Worm (Caenorhabditis elegans): ENCODE data around the gene rnf-121.

DNA sequence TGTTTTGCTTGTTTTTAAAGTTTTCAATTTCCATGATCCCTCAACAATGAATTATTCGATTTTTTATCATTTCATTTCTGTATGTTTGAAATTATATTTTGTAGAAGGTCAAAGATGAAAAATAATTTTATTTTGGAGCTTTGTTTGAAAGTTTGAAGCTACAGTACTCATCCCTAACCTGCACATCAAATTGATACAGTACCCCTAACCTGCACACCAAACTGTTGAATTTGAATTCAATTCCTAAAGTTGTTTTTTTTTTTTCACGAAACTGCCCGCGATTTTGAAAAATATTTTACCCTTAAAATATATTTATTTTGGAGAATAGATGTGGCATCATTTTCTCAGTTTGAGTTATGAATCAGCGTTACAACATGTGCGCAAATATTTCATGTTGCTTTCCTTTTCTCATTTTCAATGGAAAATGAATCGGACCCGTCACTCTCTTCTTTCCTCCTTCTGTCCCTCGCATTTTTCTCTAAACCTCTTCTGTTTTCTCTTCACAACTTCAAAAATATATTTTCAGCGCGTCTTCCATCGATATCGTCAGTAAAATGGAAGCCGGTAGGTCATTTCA is 35.1 kb upstream of the rnf-121 start, which contains the start of gene R74.8:
- TF ChIP-seq nhr-28 (tag; optimal IDR thresholded peaks at IDR 0.05) (no peak), nhr-76 (tag; optimal IDR thresholded peaks at IDR 0.05) (no peak), nhr-77 (tag; optimal IDR thresholded peaks at IDR 0.05) (no peak), mdl-1 (tag; optimal IDR thresholded peaks at IDR 0.05) (no peak), snpc-4 (tag; optimal IDR thresholded peaks at IDR 0.05) (no peak), pag-3 (tag; optimal IDR thresholded peaks at IDR 0.05; ENCODE audit: borderline replicate concordance, insufficient read depth) (no peak), nhr-19 (GFP tag; conservative IDR thresholded peaks at IDR 0.05) (no peak)
